Fruit fly (Drosophila melanogaster) S2 (cell line): ENCODE results near the gene CG5704.

Experiments used
- CG8478 ChIP-seq: fragments of >200 bp; optimal IDR thresholded peaks from 2 replicates; lab custom pipeline; 2018
- CTCF ChIP-seq, 2 experiments: fragments of >200 bp; optimal IDR thresholded peaks; 2 replicates each; lab custom pipeline; 2018

dm6 chr3L:2142435-2142834 is 28.3 kb downstream of the CG5704 start:
- TF ChIP-seq CG8478 (lab: Kevin White, UChicago) (no peak), CTCF (optimal IDR thresholded peaks at IDR 0.05; lab: Kevin White, UChicago) (no peak)
